Worm (Caenorhabditis elegans) whole organism, L3 larva: ENCODE measurements around the gene Y42A5A.1.

Experiments
- ZK546.5 ChIP-seq: sonication (generic microtip); optimal IDR thresholded peaks from 2 replicates; lab custom pipeline; 2017; ENCODE audit warnings: missing biosample characterization, missing genetic modification characterization
- ama-1 ChIP-seq: fragments of 150-350 bp; optimal IDR thresholded peaks from 2 replicates; lab custom pipeline; 2018
- ceh-16 ChIP-seq: sonication (generic microtip); optimal IDR thresholded peaks from 2 replicates; lab custom pipeline; 2017; ENCODE audit warnings: missing biosample characterization, missing genetic modification characterization
- ceh-28 ChIP-seq: fragments of 150-350 bp; optimal IDR thresholded peaks from 2 replicates; lab custom pipeline; 2014; ENCODE audit warnings: missing biosample characterization, missing genetic modification reagents, missing genetic modification characterization
- ceh-82 ChIP-seq: fragments of 150-350 bp; optimal IDR thresholded peaks from 2 replicates; lab custom pipeline; 2014; ENCODE audit warnings: missing biosample characterization, missing genetic modification characterization
- egl-27 ChIP-seq: sonication (generic microtip); optimal IDR thresholded peaks from 4 replicates; lab custom pipeline; 2017; ENCODE audit warnings: missing biosample characterization, missing genetic modification reagents, missing genetic modification characterization
- egl-5 ChIP-seq: fragments of 150-350 bp; optimal IDR thresholded peaks from 2 replicates; lab custom pipeline; 2017; ENCODE audit warnings: missing biosample characterization, missing genetic modification reagents, missing genetic modification characterization, inconsistent platforms
- elt-1 ChIP-seq: fragments of 150-350 bp; optimal IDR thresholded peaks from 2 replicates; lab custom pipeline; 2014; ENCODE audit warnings: missing biosample characterization, missing genetic modification characterization
- elt-2 ChIP-seq: sonication (generic microtip); optimal IDR thresholded peaks from 2 replicates; lab custom pipeline; 2016; ENCODE audit warnings: missing genetic modification reagents, mild to moderate bottlenecking, missing genetic modification characterization, missing compliant biosample characterization
- elt-3 ChIP-seq, 3 experiments: fragments of 150-350 bp in 1 of 3; sonication (generic microtip) in 2 of 3; optimal IDR thresholded peaks; 2 replicates in 2 of 3; 4 replicates in 1 of 3; lab custom pipeline; 2014 to 2017; ENCODE audit warnings: missing biosample characterization in 3 of 3, missing genetic modification characterization in 3 of 3
- eor-1 ChIP-seq, 2 experiments: fragments of 150-350 bp; optimal IDR thresholded peaks; 2 replicates each; lab custom pipeline; 2014 to 2018; ENCODE audit warnings: missing biosample characterization in 2 of 2, missing genetic modification characterization in 2 of 2
- fkh-10 ChIP-seq: sonication (generic microtip); optimal IDR thresholded peaks from 2 replicates; lab custom pipeline; 2017; ENCODE audit warnings: missing biosample characterization, missing genetic modification reagents, missing genetic modification characterization
- fos-1 ChIP-seq: fragments of 150-350 bp; optimal IDR thresholded peaks from 2 replicates; lab custom pipeline; 2014; ENCODE audit warnings: missing biosample characterization, missing genetic modification characterization
- hmg-11 ChIP-seq: sonication (generic microtip); optimal IDR thresholded peaks from 2 replicates; lab custom pipeline; 2016; ENCODE audit warnings: missing genetic modification characterization, missing compliant biosample characterization
- lin-15B ChIP-seq: fragments of 150-350 bp; optimal IDR thresholded peaks from 2 replicates; lab custom pipeline; 2014; ENCODE audit warnings: missing biosample characterization, missing genetic modification characterization
- lin-39 ChIP-seq: fragments of 150-350 bp; optimal IDR thresholded peaks from 2 replicates; lab custom pipeline; 2018; ENCODE audit warnings: missing biosample characterization, missing genetic modification reagents, missing genetic modification characterization
- lsy-12 ChIP-seq: sonication (generic microtip); optimal IDR thresholded peaks from 2 replicates; lab custom pipeline; 2016; ENCODE audit warnings: mild to moderate bottlenecking, missing genetic modification characterization, missing compliant biosample characterization
- mdl-1 ChIP-seq: fragments of 150-350 bp; optimal IDR thresholded peaks from 2 replicates; lab custom pipeline; 2014; ENCODE audit warnings: missing biosample characterization, missing genetic modification characterization
- nfya-1 ChIP-seq: sonication (generic microtip); optimal IDR thresholded peaks from 2 replicates; lab custom pipeline; 2017; ENCODE audit warnings: missing genetic modification characterization, mild to moderate bottlenecking, missing compliant biosample characterization, antibody characterized with exemption, moderate library complexity; ENCODE audit not compliant: insufficient read depth
- nhr-23 ChIP-seq: fragments of 150-350 bp; optimal IDR thresholded peaks from 2 replicates; lab custom pipeline; 2014; ENCODE audit warnings: missing biosample characterization, missing genetic modification reagents, missing genetic modification characterization
- nhr-25 ChIP-seq: sonication (generic microtip); optimal IDR thresholded peaks from 2 replicates; lab custom pipeline; 2017; ENCODE audit warnings: missing biosample characterization, missing genetic modification characterization
- nhr-43 ChIP-seq: sonication (generic microtip); optimal IDR thresholded peaks from 2 replicates; lab custom pipeline; 2016; ENCODE audit warnings: mild to moderate bottlenecking, missing genetic modification characterization, missing compliant biosample characterization; ENCODE audit not compliant: poor library complexity, severe bottlenecking
- nhr-76 ChIP-seq: fragments of 150-350 bp; sonication (generic microtip); optimal IDR thresholded peaks from 5 replicates; lab custom pipeline; 2014; ENCODE audit warnings: missing biosample characterization, missing genetic modification characterization
- nhr-77 ChIP-seq: fragments of 150-350 bp; optimal IDR thresholded peaks from 2 replicates; lab custom pipeline; 2014; ENCODE audit warnings: missing biosample characterization, missing genetic modification characterization
- pha-4 ChIP-seq: fragments of 150-350 bp; optimal IDR thresholded peaks from 2 replicates; lab custom pipeline; 2014; ENCODE audit warnings: missing biosample characterization, missing genetic modification reagents, missing genetic modification characterization
- pqm-1 ChIP-seq: fragments of 150-350 bp; optimal IDR thresholded peaks from 2 replicates; lab custom pipeline; 2017; ENCODE audit warnings: missing biosample characterization, missing genetic modification characterization, inconsistent platforms
- sea-2 ChIP-seq: fragments of 150-350 bp; sonication (generic microtip); optimal IDR thresholded peaks from 4 replicates; lab custom pipeline; 2014; ENCODE audit warnings: missing biosample characterization, missing genetic modification reagents, missing genetic modification characterization
- skn-1 ChIP-seq: fragments of 150-350 bp; optimal IDR thresholded peaks from 2 replicates; lab custom pipeline; 2014; ENCODE audit warnings: missing biosample characterization, missing genetic modification characterization
- snpc-4 ChIP-seq: fragments of 150-350 bp; optimal IDR thresholded peaks from 2 replicates; lab custom pipeline; 2014; ENCODE audit warnings: missing biosample characterization, missing genetic modification characterization
- tbx-2 ChIP-seq: sonication (generic microtip); optimal IDR thresholded peaks from 2 replicates; lab custom pipeline; 2016; ENCODE audit warnings: mild to moderate bottlenecking, missing genetic modification characterization, missing compliant biosample characterization
- ztf-11 ChIP-seq: fragments of 150-350 bp; optimal IDR thresholded peaks from 2 replicates; lab custom pipeline; 2014; ENCODE audit warnings: missing biosample characterization, missing genetic modification characterization

The Y42A5A.1 gene

DNA sequence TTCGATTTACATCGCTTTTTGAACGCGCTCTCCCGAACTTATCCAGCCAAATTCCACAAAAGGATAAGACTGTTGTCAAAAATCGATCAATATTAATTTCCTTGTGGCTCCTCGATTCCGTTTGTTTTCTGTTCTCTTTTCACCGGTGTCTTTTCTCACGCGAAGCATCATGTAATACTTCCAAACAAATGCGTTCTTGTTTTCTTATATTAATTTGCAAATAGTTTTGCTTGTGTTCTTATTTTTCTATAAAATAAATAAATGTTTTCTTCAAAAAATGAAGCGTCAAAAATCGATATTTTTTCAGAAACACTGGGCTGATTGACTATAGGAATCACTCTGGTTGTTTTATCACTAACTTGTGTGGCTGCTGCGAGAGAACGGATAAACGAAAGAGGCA lies 25.9 kb downstream of the Y42A5A.1 start, which contains the start of gene math-33:
TSS of gene math-33 (plus strand) at position 301 of the 400 bp plus-strand sequence.
- TF ChIP-seq egl-5 (no peak), skn-1 (tag; lab: Kevin White, UChicago) (no peak), elt-3 (tag; optimal IDR thresholded peaks at IDR 0.05; lab: Kevin White, UChicago) (no peak), egl-27 (tag; lab: Kevin White, UChicago) (no peak), ceh-16 (no peak), lsy-12 (tag; lab: Kevin White, UChicago) (no peak), hmg-11 (tag; lab: Kevin White, UChicago) (no peak), nhr-77 (tag; lab: Kevin White, UChicago) (no peak), pha-4 (tag; lab: Kevin White, UChicago) (no peak), ZK546.5 (tag; lab: Kevin White, UChicago) (no peak), fos-1 (tag; lab: Kevin White, UChicago) (no peak), ceh-28 (no peak), nfya-1 (tag; lab: Kevin White, UChicago) (no peak), nhr-43 (no peak), nhr-25 (tag; lab: Kevin White, UChicago) (no peak)

DNA sequence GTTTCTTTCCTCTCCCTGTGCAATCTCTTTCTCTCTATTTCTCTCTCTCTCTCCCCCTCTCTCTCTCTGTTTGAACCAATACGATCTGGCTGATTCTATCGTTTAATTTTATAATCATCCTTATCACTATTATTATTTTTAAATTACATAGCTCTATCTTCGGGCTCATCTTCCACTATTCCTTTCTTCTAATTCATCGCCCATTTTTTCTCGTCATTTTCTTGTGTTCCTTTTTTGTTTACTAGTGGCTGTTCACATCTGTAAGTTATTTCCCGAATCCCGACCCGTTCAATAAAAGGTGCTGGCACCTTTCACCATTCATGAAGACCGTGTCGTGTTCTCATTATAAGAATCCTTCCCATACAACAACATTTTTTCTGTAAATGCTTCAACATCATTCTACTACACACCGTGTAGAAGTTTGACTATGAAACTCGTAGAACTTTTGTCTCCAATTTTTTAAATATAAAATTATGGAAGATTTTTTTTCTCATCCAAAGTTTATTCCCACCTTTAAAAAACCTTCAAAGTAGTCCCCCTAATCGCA lies 30.5 kb downstream of the Y42A5A.1 start:
- TF ChIP-seq ama-1 (lab: Kevin White, UChicago), result peak; percentile 17
- no peak for TF ChIP-seq egl-27 (tag; lab: Kevin White, UChicago)
- peak; percentile 60 for TF ChIP-seq nhr-43
- TF ChIP-seq, all 47 proteins: peak for 2

ce11 chrV:11119294-11119755 lies 31.6 kb downstream of the Y42A5A.1 start, which contains the start of gene scb-1:
Gene scb-1 (minus strand): TSS chrV:11119705.
- TF ChIP-seq fkh-10 (GFP tag; lab: Kevin White, UChicago), result no peak
- TF ChIP-seq ama-1 (lab: Kevin White, UChicago), result peak; percentile 54
- no peak for TF ChIP-seq ceh-82
- no peak for TF ChIP-seq nfya-1 (tag; lab: Kevin White, UChicago)
- TF ChIP-seq egl-27 (tag; lab: Kevin White, UChicago), result no peak
- TF ChIP-seq eor-1 (tag; optimal IDR thresholded peaks at IDR 0.05; lab: Kevin White, UChicago), result no peak
- TF ChIP-seq skn-1 (tag; lab: Kevin White, UChicago), result no peak

DNA sequence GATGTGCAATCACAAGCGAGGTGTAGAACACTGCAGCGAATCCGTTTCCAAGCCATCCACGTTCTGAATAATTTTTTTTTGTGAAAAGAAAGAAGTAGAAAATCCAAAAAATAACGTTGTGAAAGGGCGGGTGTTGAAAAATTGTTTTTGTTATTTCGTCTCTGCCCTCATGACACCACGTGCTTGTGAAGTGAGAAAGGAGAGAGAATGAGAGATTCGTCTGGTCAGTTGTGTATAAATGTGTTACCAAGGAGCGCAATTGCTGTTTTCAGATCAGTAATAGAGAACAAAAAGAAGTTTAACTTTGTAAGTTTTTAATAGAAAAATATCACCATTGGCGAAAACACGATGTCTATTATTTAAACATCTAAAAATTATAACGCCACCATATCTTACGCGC lies 33.5 kb downstream of the Y42A5A.1 start:
- peak; percentile 57 for TF ChIP-seq nfya-1 (tag; lab: Kevin White, UChicago)
- TF ChIP-seq mdl-1, result no peak
- no peak for TF ChIP-seq egl-27 (tag; lab: Kevin White, UChicago)
- peak; percentile 64 for TF ChIP-seq lin-15B
- TF ChIP-seq ama-1 (lab: Kevin White, UChicago), result no peak
- TF ChIP-seq egl-5, result peak; percentile 30
- peak; percentile 52 for TF ChIP-seq lin-39
- TF ChIP-seq nhr-23 (tag; lab: Kevin White, UChicago), result peak; percentile 36
- TF ChIP-seq hmg-11 (tag; lab: Kevin White, UChicago), result peak; percentile 39
- TF ChIP-seq snpc-4 (tag; lab: Kevin White, UChicago), result peak; percentile 30
- TF ChIP-seq pha-4 (tag; lab: Kevin White, UChicago), result peak; percentile 69
- no peak for TF ChIP-seq sea-2 (GFP tag; lab: Kevin White, UChicago)
- TF ChIP-seq ztf-11 (tag; lab: Kevin White, UChicago), result no peak
- TF ChIP-seq, all 47 proteins: peak for 8

DNA sequence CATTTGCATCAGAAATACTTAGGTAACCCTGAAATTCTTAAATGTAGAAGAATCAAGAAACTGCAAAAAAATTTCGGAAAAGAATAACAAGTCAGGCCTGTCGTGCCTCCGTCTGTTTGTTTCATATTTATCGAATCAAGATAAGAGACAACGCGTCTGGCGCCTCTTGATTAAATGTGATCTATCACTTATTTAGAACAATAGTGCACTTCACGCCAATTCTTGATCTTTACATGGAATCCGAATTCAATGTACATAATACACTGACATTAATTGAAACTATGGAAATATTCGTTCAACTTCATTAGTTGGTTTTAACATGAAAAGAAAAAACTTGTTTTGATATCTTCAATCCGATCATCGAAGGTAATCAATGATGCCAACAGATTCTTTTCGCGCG lies 34.7 kb downstream of the Y42A5A.1 start, which contains the start of gene mboa-2:
TSS of gene mboa-2 (minus strand) at position 28 of the 400 bp plus-strand sequence.
- TF ChIP-seq pqm-1 (tag; lab: Kevin White, UChicago) (peak; percentile 15), lin-15B (no peak), elt-1 (tag; lab: Kevin White, UChicago) (peak; percentile 42), ceh-82 (peak; percentile 22), tbx-2 (no peak), nfya-1 (tag; lab: Kevin White, UChicago) (peak; percentile 10), elt-2 (tag; lab: Kevin White, UChicago) (peak; percentile 60), lin-39 (no peak), nhr-76 (tag; lab: Kevin White, UChicago) (no peak), ceh-28 (peak; percentile 1), ama-1 (lab: Kevin White, UChicago) (peak; percentile 11), nhr-43 (peak; percentile 49), nhr-25 (tag; lab: Kevin White, UChicago) (peak; percentile 54)
